Fruit fly (Drosophila melanogaster) whole organism, wandering third instar larva: ENCODE measurements around the gene CG11342.
A peak's percentile ranks its signal among the peaks of the same experiment; 100 is the strongest.

Experiments
- Abd-B ChIP-seq: fragments of >200 bp; optimal IDR thresholded peaks from 2 replicates; lab custom pipeline; 2017; ENCODE audit warnings: missing biosample characterization, missing genetic modification characterization
- CG32264 ChIP-seq: fragments of 200-800 bp; sonication (Bioruptor generic); optimal IDR thresholded peaks from 2 replicates; lab custom pipeline; 2016; ENCODE audit warnings: missing biosample characterization, missing genetic modification characterization
- CG9705 ChIP-seq: fragments of 200-800 bp; sonication (Bioruptor generic); optimal IDR thresholded peaks from 2 replicates; lab custom pipeline; 2018; ENCODE audit warnings: missing biosample characterization, mild to moderate bottlenecking, missing genetic modification characterization
- CrebA ChIP-seq: fragments of 200-800 bp; sonication (Bioruptor generic); optimal IDR thresholded peaks from 2 replicates; lab custom pipeline; 2016; ENCODE audit warnings: missing biosample characterization, mild to moderate bottlenecking, missing genetic modification characterization, borderline replicate concordance
- Dfd ChIP-seq: fragments of >200 bp; optimal IDR thresholded peaks from 2 replicates; lab custom pipeline; 2017; ENCODE audit warnings: missing biosample characterization, missing genetic modification characterization
- Dif ChIP-seq: fragments of 200-275, 200-300 bp; sonication (Bioruptor generic); optimal IDR thresholded peaks from 2 replicates; lab custom pipeline; 2018; ENCODE audit warnings: missing biosample characterization, missing genetic modification characterization; ENCODE audit not compliant: partially characterized antibody
- GATAd ChIP-seq: sonication (Bioruptor generic); optimal IDR thresholded peaks from 2 replicates; lab custom pipeline; 2016; ENCODE audit warnings: missing biosample characterization, missing genetic modification characterization
- HLH106 ChIP-seq: fragments of 200-800 bp; optimal IDR thresholded peaks from 3 replicates; lab custom pipeline; 2019; ENCODE audit warnings: missing biosample characterization, mild to moderate bottlenecking, missing genetic modification characterization, moderate library complexity
- Hnf4 ChIP-seq: fragments of 200-800 bp; sonication (Bioruptor generic); optimal IDR thresholded peaks from 2 replicates; lab custom pipeline; 2016; ENCODE audit warnings: missing biosample characterization, mild to moderate bottlenecking, missing genetic modification characterization
- Hr78 ChIP-seq: fragments of >200 bp; optimal IDR thresholded peaks from 2 replicates; lab custom pipeline; 2017; ENCODE audit warnings: missing biosample characterization, missing genetic modification characterization
- Hr83 ChIP-seq: fragments of 200-300 bp; sonication (Bioruptor generic); optimal IDR thresholded peaks from 2 replicates; lab custom pipeline; 2016; ENCODE audit warnings: missing biosample characterization, mild to moderate bottlenecking, missing genetic modification characterization, moderate library complexity; ENCODE audit not compliant: poor library complexity, severe bottlenecking
- Jra ChIP-seq: sonication (Bioruptor generic); optimal IDR thresholded peaks from 2 replicates; lab custom pipeline; 2016; ENCODE audit warnings: missing biosample characterization, missing genetic modification characterization
- Mio ChIP-seq: sonication (Bioruptor generic); optimal IDR thresholded peaks from 2 replicates; lab custom pipeline; 2016; ENCODE audit warnings: missing biosample characterization, missing genetic modification characterization
- Myc ChIP-seq: fragments of >200 bp; optimal IDR thresholded peaks from 2 replicates; lab custom pipeline; 2017
- N ChIP-seq: fragments of >200 bp; optimal IDR thresholded peaks from 2 replicates; lab custom pipeline; 2018; ENCODE audit warnings: missing biosample characterization, missing external identifiers, missing genetic modification characterization
- OdsH ChIP-seq: fragments of 200-800 bp; sonication (Bioruptor generic); optimal IDR thresholded peaks from 2 replicates; lab custom pipeline; 2016; ENCODE audit warnings: missing biosample characterization, mild to moderate bottlenecking, missing genetic modification characterization
- Rel ChIP-seq, 2 experiments: fragments of 200-800 bp; sonication (Bioruptor generic) in 1 of 2; optimal IDR thresholded peaks; 2 replicates in 1 of 2; 3 replicates in 1 of 2; lab custom pipeline; 2016 to 2019; ENCODE audit warnings: mild to moderate bottlenecking in 2 of 2, missing biosample characterization in 2 of 2, missing genetic modification characterization in 2 of 2, moderate library complexity in 1 of 2
- Sp1 ChIP-seq: fragments of 200-800 bp; sonication (Bioruptor generic); optimal IDR thresholded peaks from 3 replicates; lab custom pipeline; 2019; ENCODE audit warnings: missing biosample characterization, mild to moderate bottlenecking, missing genetic modification characterization, moderate library complexity
- Vsx2 ChIP-seq: fragments of 200-300, 225-300 bp; sonication (Bioruptor generic); optimal IDR thresholded peaks from 2 replicates; lab custom pipeline; 2018; ENCODE audit warnings: missing biosample characterization, missing genetic modification characterization; ENCODE audit not compliant: partially characterized antibody
- br ChIP-seq: fragments of 200-800 bp; sonication (Bioruptor generic); optimal IDR thresholded peaks from 2 replicates; lab custom pipeline; 2016; ENCODE audit warnings: missing biosample characterization, missing genetic modification characterization
- brk ChIP-seq: fragments of 200-800 bp; sonication (Bioruptor generic); optimal IDR thresholded peaks from 2 replicates; lab custom pipeline; 2016; ENCODE audit warnings: missing biosample characterization, mild to moderate bottlenecking, missing genetic modification characterization
- dl ChIP-seq, 2 experiments: fragments of 175-275, 200-275 bp in 1 of 2; fragments of 200-275 bp in 1 of 2; sonication (Bioruptor generic); optimal IDR thresholded peaks; lab custom pipeline; 2018; ENCODE audit warnings: mild to moderate bottlenecking in 2 of 2, missing biosample characterization in 2 of 2, missing genetic modification characterization in 2 of 2, moderate library complexity in 2 of 2; ENCODE audit not compliant: partially characterized antibody in 2 of 2, insufficient read depth in 1 of 2
- dmrt93B ChIP-seq: fragments of 200-800 bp; sonication (Bioruptor generic); optimal IDR thresholded peaks from 2 replicates; lab custom pipeline; 2018; ENCODE audit warnings: missing biosample characterization, mild to moderate bottlenecking, missing genetic modification characterization
- dsf ChIP-seq: sonication (Bioruptor generic); optimal IDR thresholded peaks from 2 replicates; lab custom pipeline; 2016; ENCODE audit warnings: missing biosample characterization, missing genetic modification characterization, borderline replicate concordance
- ey ChIP-seq: fragments of 200-800 bp; sonication (Bioruptor generic); optimal IDR thresholded peaks from 2 replicates; lab custom pipeline; 2016; ENCODE audit warnings: missing biosample characterization, missing genetic modification characterization
- foxo ChIP-seq, 2 experiments: fragments of 200-800 bp; sonication (Bioruptor generic); optimal IDR thresholded peaks; 2 replicates in 1 of 2; 3 replicates in 1 of 2; lab custom pipeline; 2016 to 2017; ENCODE audit warnings: missing biosample characterization in 2 of 2, missing genetic modification characterization in 2 of 2
- fru ChIP-seq: fragments of 200-800 bp; sonication (Bioruptor generic); optimal IDR thresholded peaks from 3 replicates; lab custom pipeline; 2016; ENCODE audit warnings: missing biosample characterization, mild to moderate bottlenecking, missing genetic modification characterization
- h ChIP-seq: fragments of 200-800 bp; sonication (Bioruptor generic); optimal IDR thresholded peaks from 3 replicates; lab custom pipeline; 2016; ENCODE audit warnings: missing biosample characterization, mild to moderate bottlenecking, missing genetic modification characterization
- jim ChIP-seq: fragments of 175-275, 200-325 bp; sonication (Bioruptor generic); optimal IDR thresholded peaks from 2 replicates; lab custom pipeline; 2016; ENCODE audit warnings: missing biosample characterization, mild to moderate bottlenecking, missing genetic modification characterization
- lola ChIP-seq: fragments of >200 bp; optimal IDR thresholded peaks from 2 replicates; lab custom pipeline; 2017; ENCODE audit warnings: missing biosample characterization, missing genetic modification characterization
- pan ChIP-seq: fragments of >200 bp; optimal IDR thresholded peaks from 2 replicates; lab custom pipeline; 2017
- psq ChIP-seq: fragments of 200-800 bp; sonication (Bioruptor generic); optimal IDR thresholded peaks from 3 replicates; lab custom pipeline; 2017; ENCODE audit warnings: missing biosample characterization, mild to moderate bottlenecking, missing genetic modification characterization, moderate library complexity
- rgr ChIP-seq: fragments of 200-800 bp; sonication (Bioruptor generic); optimal IDR thresholded peaks from 3 replicates; lab custom pipeline; 2016; ENCODE audit warnings: missing biosample characterization, mild to moderate bottlenecking, missing genetic modification characterization
- sage ChIP-seq: fragments of 200-800 bp; sonication (Bioruptor generic); optimal IDR thresholded peaks from 2 replicates; lab custom pipeline; 2016; ENCODE audit warnings: missing biosample characterization, mild to moderate bottlenecking, missing genetic modification characterization
- sv ChIP-seq: fragments of 200-800 bp; sonication (Bioruptor generic); optimal IDR thresholded peaks from 3 replicates; lab custom pipeline; 2016; ENCODE audit warnings: missing biosample characterization, missing genetic modification characterization
- tai ChIP-seq: sonication (Bioruptor generic); optimal IDR thresholded peaks from 2 replicates; lab custom pipeline; 2016; ENCODE audit warnings: missing biosample characterization, missing genetic modification characterization
- usp ChIP-seq: fragments of >200 bp; optimal IDR thresholded peaks from 2 replicates; lab custom pipeline; 2017; ENCODE audit warnings: missing biosample characterization, missing genetic modification characterization
- woc ChIP-seq: sonication (Bioruptor generic); optimal IDR thresholded peaks from 2 replicates; lab custom pipeline; 2016; ENCODE audit warnings: missing biosample characterization, mild to moderate bottlenecking, missing genetic modification characterization

Gene CG11342

dm6 chr3L:4403180-4403769 lies 36.0 kb upstream of the CG11342 start, which contains the start of gene Syx17:
Gene Syx17 (plus strand): TSS chr3L:4403487.
- peak; percentile 29 for TF ChIP-seq HLH106 (tag; lab: Kevin White, UChicago)
- TF ChIP-seq brk (GFP tag; lab: Kevin White, UChicago): peak; percentile 30
- peak; percentile 17 for TF ChIP-seq sv (GFP tag; lab: Kevin White, UChicago)
- peak in 1 of 2 experiments; percentile 53 for TF ChIP-seq foxo (GFP tag; optimal IDR thresholded peaks at IDR 0.05; lab: Kevin White, UChicago)
- no peak for TF ChIP-seq dl (GFP tag; optimal IDR thresholded peaks at IDR 0.05; lab: Kevin White, UChicago; ENCODE audit: insufficient read depth in 1 of 2, partially characterized antibody in 2 of 2)
- no peak for TF ChIP-seq Abd-B (GFP tag; lab: Kevin White, UChicago)
- no peak for TF ChIP-seq Rel (GFP tag; optimal IDR thresholded peaks at IDR 0.05; lab: Kevin White, UChicago)
- TF ChIP-seq Rel (tag; optimal IDR thresholded peaks at IDR 0.05; lab: Kevin White, UChicago): peak; percentile 98
- TF ChIP-seq sage (GFP tag; lab: Kevin White, UChicago): peak; percentile 33
- peak; percentile 34 for TF ChIP-seq CG9705
- TF ChIP-seq usp (GFP tag; lab: Kevin White, UChicago): no peak
- peak; percentile 43 for TF ChIP-seq h (GFP tag; lab: Kevin White, UChicago)
- peak; percentile 21 for TF ChIP-seq psq (GFP tag; lab: Kevin White, UChicago)
- peak; percentile 25 for TF ChIP-seq br (GFP tag; lab: Kevin White, UChicago)
- TF ChIP-seq CG32264 (GFP tag; lab: Kevin White, UChicago): no peak
- TF ChIP-seq Sp1: peak; percentile 33
- TF ChIP-seq GATAd: no peak
- TF ChIP-seq Hr83 (GFP tag; lab: Kevin White, UChicago): peak; percentile 58
- TF ChIP-seq tai: peak; percentile 57
- TF ChIP-seq Myc: no peak
- TF ChIP-seq fru (GFP tag; lab: Kevin White, UChicago): peak; percentile 47
- no peak for TF ChIP-seq Dif (GFP tag; lab: Kevin White, UChicago)
- TF ChIP-seq Mio: no peak
- TF ChIP-seq Hnf4 (GFP tag; lab: Kevin White, UChicago): peak; percentile 71
- no peak for TF ChIP-seq Vsx2
- no peak for TF ChIP-seq dsf
- no peak for TF ChIP-seq lola
- peak; percentile 86 for TF ChIP-seq Hr78 (GFP tag; lab: Kevin White, UChicago)
- TF ChIP-seq woc: no peak
- TF ChIP-seq jim (GFP tag; lab: Kevin White, UChicago): no peak
- TF ChIP-seq rgr (GFP tag; lab: Kevin White, UChicago): peak; percentile 52
- no peak for TF ChIP-seq N (GFP tag; lab: Kevin White, UChicago)
- TF ChIP-seq Dfd (GFP tag; lab: Kevin White, UChicago): no peak
- peak; percentile 40 for TF ChIP-seq ey (GFP tag; lab: Kevin White, UChicago)
- TF ChIP-seq OdsH (GFP tag; lab: Kevin White, UChicago): no peak
- peak; percentile 7 for TF ChIP-seq Jra (GFP tag; lab: Kevin White, UChicago)
- no peak for TF ChIP-seq pan (lab: Kevin White, UChicago)
- TF ChIP-seq dmrt93B: peak; percentile 4
- no peak for TF ChIP-seq CrebA (GFP tag; lab: Kevin White, UChicago)

dm6 chr3L:4401241-4401640 lies 34.0 kb upstream of the CG11342 start:
- no peak for TF ChIP-seq foxo (GFP tag; optimal IDR thresholded peaks at IDR 0.05; lab: Kevin White, UChicago)
- TF ChIP-seq HLH106 (tag; lab: Kevin White, UChicago): no peak
- TF ChIP-seq Myc: peak; percentile 26

- TF ChIP-seq usp (GFP tag; lab: Kevin White, UChicago): no peak
- TF ChIP-seq foxo (GFP tag; optimal IDR thresholded peaks at IDR 0.05; lab: Kevin White, UChicago): peak in 1 of 2 experiments; percentile 14
- no peak for TF ChIP-seq brk (GFP tag; lab: Kevin White, UChicago)
- TF ChIP-seq lola: no peak
- no peak for TF ChIP-seq OdsH (GFP tag; lab: Kevin White, UChicago)
- no peak for TF ChIP-seq Hr83 (GFP tag; lab: Kevin White, UChicago)
- no peak for TF ChIP-seq GATAd
- TF ChIP-seq CG9705: no peak
- no peak for TF ChIP-seq Sp1
- TF ChIP-seq HLH106 (tag; lab: Kevin White, UChicago): peak; percentile 6
- no peak for TF ChIP-seq psq (GFP tag; lab: Kevin White, UChicago)
- TF ChIP-seq, all 38 proteins: peak for 2
These were observed 32.6 kb upstream of the CG11342 start for dm6 chr3L:4399905-4400304.
